Fruit fly (Drosophila melanogaster): ENCODE measurements around the gene ergic53.
A peak's percentile ranks its signal among the peaks of the same experiment; 100 is the strongest.

The ergic53 gene

DNA sequence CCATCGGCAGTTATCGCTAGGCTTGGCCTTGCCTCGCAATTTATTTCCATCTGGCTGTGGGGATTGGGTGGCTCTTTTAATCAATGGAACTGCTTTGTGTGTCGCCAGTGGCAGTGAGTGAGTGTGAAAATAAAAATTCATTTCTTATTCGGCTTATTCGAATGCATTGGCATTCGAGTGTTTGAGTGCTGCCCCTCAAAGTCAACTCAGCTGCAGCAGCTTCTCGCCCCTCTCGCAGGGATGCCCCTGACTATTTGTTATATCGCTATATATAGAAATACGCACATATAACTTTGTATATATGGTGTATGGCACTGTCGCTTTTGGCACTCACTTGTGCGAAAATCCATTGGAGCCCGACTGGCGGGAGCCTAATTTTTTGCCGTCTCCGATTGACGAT is 16.1 kb downstream of the ergic53 start (continued):
- TF ChIP-seq Sox102F (GFP tag; optimal IDR thresholded peaks at IDR 0.05) (no peak), acj6 (GFP tag; optimal IDR thresholded peaks at IDR 0.05) (no peak), Eip78C (GFP tag) (peak; percentile 52), Sox15 (GFP tag; optimal IDR thresholded peaks at IDR 0.05) (no peak), CG10631 (GFP tag; optimal IDR thresholded peaks at IDR 0.05) (no peak), CG34406 (GFP tag; optimal IDR thresholded peaks at IDR 0.05) (no peak), dac (GFP tag; optimal IDR thresholded peaks at IDR 0.05) (no peak), net (GFP tag; optimal IDR thresholded peaks at IDR 0.05) (no peak), topi (GFP tag; optimal IDR thresholded peaks at IDR 0.05) (no peak), CG6808 (GFP tag; optimal IDR thresholded peaks at IDR 0.05) (peak; percentile 20), Hr38 (GFP tag; optimal IDR thresholded peaks at IDR 0.05) (no peak), CG10669 (GFP tag; optimal IDR thresholded peaks at IDR 0.05) (no peak)

DNA sequence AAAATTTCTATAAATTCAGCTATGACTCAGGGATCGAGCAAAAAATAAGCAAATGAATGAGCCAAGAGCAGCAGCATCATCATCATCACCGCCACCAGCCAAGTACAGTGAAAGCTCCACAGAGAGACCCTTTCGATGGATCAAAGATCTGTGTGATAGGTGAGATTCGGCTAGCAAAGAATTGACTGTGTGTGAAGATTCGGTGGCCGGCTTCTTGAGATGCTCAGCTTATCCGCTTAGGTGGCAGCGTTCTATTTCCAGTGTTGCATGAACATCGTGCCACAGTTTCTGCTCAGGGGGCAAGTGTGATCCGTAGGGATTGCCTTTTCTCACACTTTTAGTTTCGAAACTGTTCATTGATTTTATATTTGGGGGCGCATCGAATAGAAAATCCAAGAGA is 18.3 kb downstream of the ergic53 start:
- TF ChIP-seq Hr4 (GFP tag; optimal IDR thresholded peaks at IDR 0.05): no peak

DNA sequence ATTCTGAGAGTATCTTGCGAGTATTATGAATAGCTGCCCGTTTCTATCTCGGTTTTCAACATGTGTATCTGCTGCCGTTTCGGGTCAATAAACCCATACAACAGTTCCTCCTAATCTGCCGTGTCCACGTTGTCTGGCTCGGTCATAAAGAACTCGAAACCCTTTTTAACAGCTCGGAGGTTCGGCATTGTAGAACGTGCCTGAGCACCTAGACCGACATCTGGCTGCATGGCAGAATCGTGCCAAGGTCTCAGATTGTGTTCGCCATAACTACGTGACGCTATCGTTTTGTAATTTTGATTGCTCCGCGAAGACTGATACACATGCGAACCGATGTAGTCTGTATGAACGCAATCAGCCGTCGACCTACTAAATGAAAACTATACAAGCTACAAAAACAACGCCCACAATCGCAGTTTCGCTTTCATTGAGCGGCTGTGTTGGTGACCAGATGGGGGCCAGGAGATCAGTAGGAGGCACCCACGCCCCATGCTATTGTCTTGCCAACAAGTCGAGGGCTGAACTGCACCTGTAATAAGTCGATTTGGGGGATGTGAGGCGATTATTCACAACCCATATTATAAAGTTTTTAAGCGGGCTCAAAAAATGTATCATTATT is 19.4 kb downstream of the ergic53 start:
- TF ChIP-seq CG32006 (GFP tag; optimal IDR thresholded peaks at IDR 0.05) (no peak), CG11762 (GFP tag; optimal IDR thresholded peaks at IDR 0.05; ENCODE audit: insufficient read depth) (no peak), fkh (GFP tag; optimal IDR thresholded peaks at IDR 0.05) (no peak), ss (GFP tag; optimal IDR thresholded peaks at IDR 0.05) (no peak), Eip78C (GFP tag) (no peak), svp (GFP tag) (no peak), achi (GFP tag; optimal IDR thresholded peaks at IDR 0.05) (no peak), fd85E (GFP tag; optimal IDR thresholded peaks at IDR 0.05) (no peak), CG6808 (GFP tag; optimal IDR thresholded peaks at IDR 0.05) (no peak), CG3919 (GFP tag; optimal IDR thresholded peaks at IDR 0.05) (no peak), CG1621 (tag; optimal IDR thresholded peaks at IDR 0.05) (no peak), Lpt (GFP tag; optimal IDR thresholded peaks at IDR 0.05) (no peak), Eip75B (GFP tag; optimal IDR thresholded peaks at IDR 0.05) (no peak), Smox (GFP tag; optimal IDR thresholded peaks at IDR 0.05) (no peak), dsx (GFP tag; optimal IDR thresholded peaks at IDR 0.05; ENCODE audit: poor library complexity, severe bottlenecking) (no peak), CG11902 (GFP tag; optimal IDR thresholded peaks at IDR 0.05) (no peak)

DNA sequence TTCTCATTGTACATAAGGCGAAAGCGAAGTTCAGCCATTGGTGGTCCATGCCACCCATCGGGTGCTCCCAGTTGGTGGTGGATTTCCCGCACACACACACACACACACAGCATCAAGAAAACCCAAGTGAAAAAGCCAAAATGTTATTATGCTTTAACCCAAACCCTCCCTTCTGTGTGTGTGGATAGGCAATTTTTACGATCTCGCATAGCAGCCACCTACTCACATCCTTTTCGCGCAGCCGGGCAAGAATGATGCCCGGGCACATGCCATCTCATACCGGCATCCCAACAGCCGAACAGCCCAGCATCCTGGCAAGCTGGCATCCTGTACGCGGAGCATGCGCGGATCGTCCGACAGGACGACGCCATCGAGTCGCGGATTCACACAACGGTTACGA is 22.2 kb downstream of the ergic53 start:
- no peak for TF ChIP-seq CG8632 (GFP tag; optimal IDR thresholded peaks at IDR 0.05)
- TF ChIP-seq CG3032 (tag; optimal IDR thresholded peaks at IDR 0.05): no peak

DNA sequence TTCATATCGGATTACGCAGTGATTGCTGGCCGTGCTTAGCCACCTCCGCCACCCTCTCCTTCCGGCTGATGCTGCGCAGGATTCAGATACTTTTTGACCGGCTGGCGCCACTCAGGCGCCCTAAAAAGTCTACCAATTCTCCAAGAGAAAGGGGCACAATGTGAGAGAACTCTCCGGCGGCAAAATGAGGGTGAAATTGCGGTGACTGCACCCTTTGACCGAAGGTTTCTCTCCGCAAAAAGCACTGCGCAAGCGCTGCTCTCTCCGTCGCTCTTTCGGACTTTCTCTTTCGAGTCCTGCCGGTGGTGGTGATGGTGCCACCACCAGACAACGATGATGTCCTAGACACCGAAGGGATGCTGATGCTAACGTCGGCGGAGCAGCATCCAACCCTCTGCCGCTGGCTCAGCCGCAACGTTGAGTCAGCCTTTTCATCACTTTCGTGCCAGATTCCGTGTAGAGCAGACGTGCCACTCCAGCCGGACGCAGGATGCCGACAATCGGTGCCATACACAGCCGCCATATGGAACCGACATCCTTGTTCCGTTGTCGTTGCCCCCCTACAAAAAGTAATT is 25.1 kb downstream of the ergic53 start:
- TF ChIP-seq CG11294 (GFP tag; IDR thresholded peaks at IDR 0.05) (no peak), Hr4 (GFP tag; optimal IDR thresholded peaks at IDR 0.05) (no peak), CG31627 (GFP tag; optimal IDR thresholded peaks at IDR 0.05) (no peak), fd85E (GFP tag; optimal IDR thresholded peaks at IDR 0.05) (no peak), CG4318 (GFP tag; optimal IDR thresholded peaks at IDR 0.05) (no peak), CG10669 (GFP tag; optimal IDR thresholded peaks at IDR 0.05) (no peak), fd59A (GFP tag; optimal IDR thresholded peaks at IDR 0.05) (no peak), vri (GFP tag; optimal IDR thresholded peaks at IDR 0.05) (no peak), esn (GFP tag; optimal IDR thresholded peaks at IDR 0.05) (no peak)
